Fruit fly (Drosophila melanogaster) whole organism, pupa: ENCODE results near the gene CG2217.

Source experiments
- CG13204 ChIP-seq: fragments of 200-800 bp; sonication (Bioruptor generic); optimal IDR thresholded peaks from 2 replicates; lab custom pipeline; 2018; ENCODE audit warnings: missing biosample characterization, mild to moderate bottlenecking, missing genetic modification characterization, moderate library complexity
- CG14655 ChIP-seq: fragments of 200-800 bp; sonication (Bioruptor generic); optimal IDR thresholded peaks from 3 replicates; lab custom pipeline; 2017; ENCODE audit warnings: mild to moderate bottlenecking, missing biosample characterization, missing genetic modification reagents, missing genetic modification characterization

DNA sequence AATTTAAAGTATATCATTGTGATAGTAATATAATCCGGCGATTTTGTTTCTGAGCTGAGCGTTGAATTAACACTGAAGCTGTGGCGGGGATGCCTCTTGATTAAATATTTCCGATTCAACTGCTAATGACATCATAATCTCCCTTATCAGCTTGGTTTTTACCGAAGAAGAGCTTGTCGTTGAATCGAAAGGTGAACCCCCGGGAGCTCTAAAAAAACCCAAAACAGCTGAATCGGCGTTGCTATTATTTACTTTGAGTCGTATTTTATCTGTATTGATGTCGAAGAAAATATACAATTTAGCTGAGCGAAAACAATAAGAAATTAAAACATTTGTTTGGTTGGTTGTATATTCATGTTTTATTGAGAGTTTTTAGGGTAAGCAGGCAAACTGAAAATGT, 3.6 kb downstream of the CG2217 start:
- TF ChIP-seq CG13204 (GFP tag; lab: Kevin White, UChicago) (no peak), CG14655 (GFP tag; lab: Kevin White, UChicago) (no peak)
